Worm (Caenorhabditis elegans): Measurements from ENCODE around the gene nspc-10.

nspc-10 gene

DNA sequence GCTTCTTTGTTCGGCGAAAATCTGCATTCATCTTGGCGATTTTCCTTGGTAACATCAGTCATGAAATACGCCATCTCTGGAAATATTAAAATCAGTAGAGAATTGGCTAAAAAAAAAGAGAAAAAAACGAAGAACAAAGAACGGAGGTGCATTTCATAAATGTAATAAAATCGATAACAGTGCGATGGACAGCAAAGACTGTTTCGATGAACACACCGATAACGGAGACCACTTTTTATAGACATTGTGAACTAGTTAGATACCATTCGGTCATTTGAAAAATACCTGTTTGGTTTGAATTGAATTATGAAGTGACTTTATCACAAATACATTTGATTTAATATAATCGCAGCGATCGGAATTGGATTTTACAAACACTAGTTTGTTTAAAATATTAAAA is 9.5 kb downstream of the nspc-10 start, which contains the start of gene F42F12.4:
TSS of gene F42F12.4 (minus strand) at position 76 of the 400 bp plus-strand sequence.
- TF ChIP-seq ceh-28 (tag; optimal IDR thresholded peaks at IDR 0.05): peak; percentile 63
- TF ChIP-seq elt-2 (tag; optimal IDR thresholded peaks at IDR 0.05): peak; percentile 29
- TF ChIP-seq jun-1 (tag; optimal IDR thresholded peaks at IDR 0.05): no peak
- no peak for TF ChIP-seq ceh-16 (tag; optimal IDR thresholded peaks at IDR 0.05)
- peak; percentile 3 for TF ChIP-seq pqm-1 (tag; optimal IDR thresholded peaks at IDR 0.05)
- no peak for TF ChIP-seq nhr-76 (tag; optimal IDR thresholded peaks at IDR 0.05)

ce11 chrX:12356581-12356980 is 13.2 kb downstream of the nspc-10 start, which contains the start of gene nspc-12:
nspc-12 (minus strand) TSS chrX:12356681.
- TF ChIP-seq lin-15B (tag; optimal IDR thresholded peaks at IDR 0.05): no peak
- TF ChIP-seq snpc-4 (tag; optimal IDR thresholded peaks at IDR 0.05): no peak
- TF ChIP-seq fos-1 (tag; optimal IDR thresholded peaks at IDR 0.05): no peak
- no peak for TF ChIP-seq nhr-76 (tag; optimal IDR thresholded peaks at IDR 0.05)
- TF ChIP-seq elt-1 (tag; optimal IDR thresholded peaks at IDR 0.05): no peak
- no peak for TF ChIP-seq mml-1 (tag; optimal IDR thresholded peaks at IDR 0.05)
- no peak for TF ChIP-seq nhr-43 (tag; optimal IDR thresholded peaks at IDR 0.05; ENCODE audit: poor library complexity, severe bottlenecking)
- no peak for TF ChIP-seq ceh-82 (tag; optimal IDR thresholded peaks at IDR 0.05)
- TF ChIP-seq zag-1 (tag; optimal IDR thresholded peaks at IDR 0.05): no peak
- TF ChIP-seq nhr-28 (tag; optimal IDR thresholded peaks at IDR 0.05): no peak
- no peak for TF ChIP-seq aly-2 (tag; optimal IDR thresholded peaks at IDR 0.05)
- no peak for TF ChIP-seq pqm-1 (tag; optimal IDR thresholded peaks at IDR 0.05)
- TF ChIP-seq nhr-12 (tag; optimal IDR thresholded peaks at IDR 0.05): no peak
- no peak for TF ChIP-seq unc-39 (tag; optimal IDR thresholded peaks at IDR 0.05)
- TF ChIP-seq nhr-25 (tag; optimal IDR thresholded peaks at IDR 0.05): no peak

DNA sequence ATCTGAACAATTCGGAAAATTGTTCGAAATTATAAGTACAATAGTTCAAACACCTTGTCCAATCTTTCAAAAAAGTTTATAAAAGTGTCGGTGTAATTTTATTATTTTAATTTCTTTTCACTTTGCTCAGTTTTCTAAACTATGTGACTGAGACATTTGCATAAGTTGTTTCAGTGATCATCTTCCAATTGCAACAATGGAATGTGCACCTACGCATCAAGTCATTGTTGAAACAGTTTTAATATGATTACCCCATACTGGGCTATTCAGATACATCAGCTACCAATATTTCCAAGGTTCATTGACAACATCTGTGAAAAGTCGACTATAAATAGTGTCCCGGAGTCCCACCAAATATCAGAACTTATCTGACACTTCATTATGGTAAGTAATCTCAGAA is 13.7 kb downstream of the nspc-10 start, which contains the start of gene nspc-13:
TSS of gene nspc-13 (plus strand) at position 301 of the 400 bp plus-strand sequence.
- TF ChIP-seq elt-3 (tag; optimal IDR thresholded peaks at IDR 0.05) (no peak), hmg-11 (tag; optimal IDR thresholded peaks at IDR 0.05) (no peak), nhr-237 (tag; optimal IDR thresholded peaks at IDR 0.05) (no peak), pha-4 (tag; optimal IDR thresholded peaks at IDR 0.05) (no peak), zag-1 (tag; optimal IDR thresholded peaks at IDR 0.05) (no peak), ztf-4 (tag; optimal IDR thresholded peaks at IDR 0.05) (no peak), jun-1 (tag; optimal IDR thresholded peaks at IDR 0.05) (no peak), mml-1 (tag; optimal IDR thresholded peaks at IDR 0.05) (no peak), lin-15B (tag; optimal IDR thresholded peaks at IDR 0.05) (no peak), nhr-25 (tag; optimal IDR thresholded peaks at IDR 0.05) (no peak), lin-39 (tag; optimal IDR thresholded peaks at IDR 0.05) (no peak), skn-1 (tag; optimal IDR thresholded peaks at IDR 0.05) (no peak), ceh-82 (tag; optimal IDR thresholded peaks at IDR 0.05) (no peak), fkh-10 (GFP tag; optimal IDR thresholded peaks at IDR 0.05) (no peak), ceh-28 (tag; optimal IDR thresholded peaks at IDR 0.05) (no peak), aly-2 (tag; optimal IDR thresholded peaks at IDR 0.05) (no peak)

- TF ChIP-seq daf-12 (tag; optimal IDR thresholded peaks at IDR 0.05) (no peak), elt-1 (tag; optimal IDR thresholded peaks at IDR 0.05) (no peak), nhr-28 (tag; optimal IDR thresholded peaks at IDR 0.05) (no peak), nhr-11 (tag; optimal IDR thresholded peaks at IDR 0.05) (no peak), mml-1 (tag; optimal IDR thresholded peaks at IDR 0.05) (no peak), pqm-1 (tag; optimal IDR thresholded peaks at IDR 0.05) (no peak), nhr-77 (tag; optimal IDR thresholded peaks at IDR 0.05) (no peak), hmg-11 (tag; optimal IDR thresholded peaks at IDR 0.05) (no peak), fos-1 (tag; optimal IDR thresholded peaks at IDR 0.05) (no peak), nhr-43 (tag; optimal IDR thresholded peaks at IDR 0.05; ENCODE audit: poor library complexity, severe bottlenecking) (no peak), nhr-237 (tag; optimal IDR thresholded peaks at IDR 0.05) (no peak), unc-39 (tag; optimal IDR thresholded peaks at IDR 0.05) (no peak), ceh-16 (tag; optimal IDR thresholded peaks at IDR 0.05) (no peak), elt-3 (tag; optimal IDR thresholded peaks at IDR 0.05) (no peak), pha-4 (tag; optimal IDR thresholded peaks at IDR 0.05) (no peak), ztf-4 (tag; optimal IDR thresholded peaks at IDR 0.05) (no peak), R02D3.7 (tag; optimal IDR thresholded peaks at IDR 0.05) (no peak), ceh-9 (tag; optimal IDR thresholded peaks at IDR 0.05) (no peak), ama-1 (optimal IDR thresholded peaks at IDR 0.05) (no peak)
Observed at ce11 chrX:12358957-12359356, 15.5 kb downstream of the nspc-10 start, which contains the start of gene nspc-14. nspc-14 (minus strand) TSS chrX:12359057.

DNA sequence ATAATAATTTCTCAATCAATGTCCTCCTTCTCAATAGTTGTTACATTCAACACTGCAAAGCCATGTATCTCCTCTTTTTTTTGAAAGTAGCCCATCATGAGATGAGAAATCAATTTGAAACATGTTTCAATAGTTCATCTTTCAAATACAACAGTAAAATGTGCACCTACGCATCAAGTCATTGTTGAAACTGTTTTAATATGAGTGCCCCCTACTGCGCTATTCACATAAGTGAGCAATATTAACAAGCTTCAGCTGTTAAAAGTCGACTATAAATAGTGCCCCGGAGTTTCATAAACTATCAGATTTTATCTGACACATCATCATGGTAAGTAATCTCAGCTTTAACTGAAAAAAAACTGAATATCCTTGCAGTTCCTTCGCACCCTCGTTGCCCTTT is 17.0 kb downstream of the nspc-10 start, which contains the start of the genes nspc-15 and F19H6.6:
TSS of gene nspc-15 (plus strand) at position 301 of the 400 bp plus-strand sequence.
TSS of gene F19H6.6 (plus strand) at position 384 of the 400 bp plus-strand sequence.
- no peak for TF ChIP-seq fkh-2 (tag; optimal IDR thresholded peaks at IDR 0.05)
- no peak for TF ChIP-seq nhr-77 (tag; optimal IDR thresholded peaks at IDR 0.05)
- no peak for TF ChIP-seq ama-1 (optimal IDR thresholded peaks at IDR 0.05)
- TF ChIP-seq ztf-11 (tag; optimal IDR thresholded peaks at IDR 0.05): no peak
- TF ChIP-seq egl-27 (tag; optimal IDR thresholded peaks at IDR 0.05): no peak
- TF ChIP-seq unc-62 (GFP tag; optimal IDR thresholded peaks at IDR 0.05): no peak
- TF ChIP-seq mml-1 (tag; optimal IDR thresholded peaks at IDR 0.05): no peak
- no peak for TF ChIP-seq ceh-16 (tag; optimal IDR thresholded peaks at IDR 0.05)
- TF ChIP-seq lin-15B (tag; optimal IDR thresholded peaks at IDR 0.05): no peak
- no peak for TF ChIP-seq daf-12 (tag; optimal IDR thresholded peaks at IDR 0.05)
- TF ChIP-seq elt-3 (tag; optimal IDR thresholded peaks at IDR 0.05): no peak
- no peak for TF ChIP-seq pqm-1 (tag; optimal IDR thresholded peaks at IDR 0.05)
